Worm (Caenorhabditis elegans) whole organism, L3 larva: ENCODE results near the gene nphp-1.

Source experiments
- R02D3.7 ChIP-seq: fragments of 150-350 bp; optimal IDR thresholded peaks from 2 replicates; lab custom pipeline; 2014; ENCODE audit warnings: missing biosample characterization, missing genetic modification characterization
- ZK546.5 ChIP-seq: sonication (generic microtip); optimal IDR thresholded peaks from 2 replicates; lab custom pipeline; 2017; ENCODE audit warnings: missing biosample characterization, missing genetic modification characterization
- aly-2 ChIP-seq: fragments of 150-350 bp; optimal IDR thresholded peaks from 2 replicates; lab custom pipeline; 2014; ENCODE audit warnings: missing biosample characterization, missing genetic modification characterization
- ama-1 ChIP-seq: fragments of 150-350 bp; optimal IDR thresholded peaks from 2 replicates; lab custom pipeline; 2018
- ceh-16 ChIP-seq: sonication (generic microtip); optimal IDR thresholded peaks from 2 replicates; lab custom pipeline; 2017; ENCODE audit warnings: missing biosample characterization, missing genetic modification characterization
- ceh-28 ChIP-seq: fragments of 150-350 bp; optimal IDR thresholded peaks from 2 replicates; lab custom pipeline; 2014; ENCODE audit warnings: missing biosample characterization, missing genetic modification reagents, missing genetic modification characterization
- ceh-82 ChIP-seq: fragments of 150-350 bp; optimal IDR thresholded peaks from 2 replicates; lab custom pipeline; 2014; ENCODE audit warnings: missing biosample characterization, missing genetic modification characterization
- ceh-9 ChIP-seq: sonication (generic microtip); optimal IDR thresholded peaks from 2 replicates; lab custom pipeline; 2018; ENCODE audit warnings: missing biosample characterization, missing genetic modification characterization
- egl-27 ChIP-seq: sonication (generic microtip); optimal IDR thresholded peaks from 4 replicates; lab custom pipeline; 2017; ENCODE audit warnings: missing biosample characterization, missing genetic modification reagents, missing genetic modification characterization
- egl-5 ChIP-seq: fragments of 150-350 bp; optimal IDR thresholded peaks from 2 replicates; lab custom pipeline; 2017; ENCODE audit warnings: missing biosample characterization, missing genetic modification reagents, missing genetic modification characterization, inconsistent platforms
- elt-1 ChIP-seq: fragments of 150-350 bp; optimal IDR thresholded peaks from 2 replicates; lab custom pipeline; 2014; ENCODE audit warnings: missing biosample characterization, missing genetic modification characterization
- elt-2 ChIP-seq: sonication (generic microtip); optimal IDR thresholded peaks from 2 replicates; lab custom pipeline; 2016; ENCODE audit warnings: missing genetic modification reagents, mild to moderate bottlenecking, missing genetic modification characterization, missing compliant biosample characterization
- eor-1 ChIP-seq, 2 experiments: fragments of 150-350 bp; optimal IDR thresholded peaks; 2 replicates each; lab custom pipeline; 2014 to 2018; ENCODE audit warnings: missing biosample characterization in 2 of 2, missing genetic modification characterization in 2 of 2
- fkh-10 ChIP-seq: sonication (generic microtip); optimal IDR thresholded peaks from 2 replicates; lab custom pipeline; 2017; ENCODE audit warnings: missing biosample characterization, missing genetic modification reagents, missing genetic modification characterization
- fkh-2 ChIP-seq: fragments of 150-350 bp; optimal IDR thresholded peaks from 2 replicates; lab custom pipeline; 2014; ENCODE audit warnings: missing biosample characterization, missing genetic modification reagents, missing genetic modification characterization
- fos-1 ChIP-seq: fragments of 150-350 bp; optimal IDR thresholded peaks from 2 replicates; lab custom pipeline; 2014; ENCODE audit warnings: missing biosample characterization, missing genetic modification characterization
- hmg-11 ChIP-seq: sonication (generic microtip); optimal IDR thresholded peaks from 2 replicates; lab custom pipeline; 2016; ENCODE audit warnings: missing genetic modification characterization, missing compliant biosample characterization
- jun-1 ChIP-seq: fragments of 150-350 bp; optimal IDR thresholded peaks from 2 replicates; lab custom pipeline; 2014; ENCODE audit warnings: missing biosample characterization, missing genetic modification reagents, missing genetic modification characterization
- lin-15B ChIP-seq: fragments of 150-350 bp; optimal IDR thresholded peaks from 2 replicates; lab custom pipeline; 2014; ENCODE audit warnings: missing biosample characterization, missing genetic modification characterization
- lin-39 ChIP-seq: fragments of 150-350 bp; optimal IDR thresholded peaks from 2 replicates; lab custom pipeline; 2018; ENCODE audit warnings: missing biosample characterization, missing genetic modification reagents, missing genetic modification characterization
- lsy-12 ChIP-seq: sonication (generic microtip); optimal IDR thresholded peaks from 2 replicates; lab custom pipeline; 2016; ENCODE audit warnings: mild to moderate bottlenecking, missing genetic modification characterization, missing compliant biosample characterization
- mdl-1 ChIP-seq: fragments of 150-350 bp; optimal IDR thresholded peaks from 2 replicates; lab custom pipeline; 2014; ENCODE audit warnings: missing biosample characterization, missing genetic modification characterization
- mml-1 ChIP-seq: fragments of 150-350 bp; sonication (generic microtip); optimal IDR thresholded peaks from 3 replicates; lab custom pipeline; 2014; ENCODE audit warnings: missing biosample characterization, missing genetic modification characterization
- nfya-1 ChIP-seq: sonication (generic microtip); optimal IDR thresholded peaks from 2 replicates; lab custom pipeline; 2017; ENCODE audit warnings: missing genetic modification characterization, mild to moderate bottlenecking, missing compliant biosample characterization, antibody characterized with exemption, moderate library complexity; ENCODE audit not compliant: insufficient read depth
- nhr-11 ChIP-seq: fragments of 150-350 bp; optimal IDR thresholded peaks from 2 replicates; lab custom pipeline; 2014; ENCODE audit warnings: missing biosample characterization, missing genetic modification characterization
- nhr-12 ChIP-seq: fragments of 150-350 bp; optimal IDR thresholded peaks from 2 replicates; lab custom pipeline; 2014; ENCODE audit warnings: missing biosample characterization, missing genetic modification characterization
- nhr-237 ChIP-seq: fragments of 150-350 bp; optimal IDR thresholded peaks from 2 replicates; lab custom pipeline; 2014; ENCODE audit warnings: missing biosample characterization, missing genetic modification characterization
- nhr-25 ChIP-seq: sonication (generic microtip); optimal IDR thresholded peaks from 2 replicates; lab custom pipeline; 2017; ENCODE audit warnings: missing biosample characterization, missing genetic modification characterization
- nhr-28 ChIP-seq: fragments of 150-350 bp; optimal IDR thresholded peaks from 2 replicates; lab custom pipeline; 2014; ENCODE audit warnings: missing biosample characterization, missing genetic modification characterization
- nhr-43 ChIP-seq: sonication (generic microtip); optimal IDR thresholded peaks from 2 replicates; lab custom pipeline; 2016; ENCODE audit warnings: mild to moderate bottlenecking, missing genetic modification characterization, missing compliant biosample characterization; ENCODE audit not compliant: poor library complexity, severe bottlenecking
- nhr-67 ChIP-seq: fragments of 150-350 bp; optimal IDR thresholded peaks from 2 replicates; lab custom pipeline; 2014; ENCODE audit warnings: missing biosample characterization, missing genetic modification characterization
- nhr-76 ChIP-seq: fragments of 150-350 bp; sonication (generic microtip); optimal IDR thresholded peaks from 5 replicates; lab custom pipeline; 2014; ENCODE audit warnings: missing biosample characterization, missing genetic modification characterization
- nhr-77 ChIP-seq: fragments of 150-350 bp; optimal IDR thresholded peaks from 2 replicates; lab custom pipeline; 2014; ENCODE audit warnings: missing biosample characterization, missing genetic modification characterization
- pha-4 ChIP-seq: fragments of 150-350 bp; optimal IDR thresholded peaks from 2 replicates; lab custom pipeline; 2014; ENCODE audit warnings: missing biosample characterization, missing genetic modification reagents, missing genetic modification characterization
- pqm-1 ChIP-seq: fragments of 150-350 bp; optimal IDR thresholded peaks from 2 replicates; lab custom pipeline; 2017; ENCODE audit warnings: missing biosample characterization, missing genetic modification characterization, inconsistent platforms
- sea-2 ChIP-seq: fragments of 150-350 bp; sonication (generic microtip); optimal IDR thresholded peaks from 4 replicates; lab custom pipeline; 2014; ENCODE audit warnings: missing biosample characterization, missing genetic modification reagents, missing genetic modification characterization
- skn-1 ChIP-seq: fragments of 150-350 bp; optimal IDR thresholded peaks from 2 replicates; lab custom pipeline; 2014; ENCODE audit warnings: missing biosample characterization, missing genetic modification characterization
- snpc-4 ChIP-seq: fragments of 150-350 bp; optimal IDR thresholded peaks from 2 replicates; lab custom pipeline; 2014; ENCODE audit warnings: missing biosample characterization, missing genetic modification characterization
- unc-39 ChIP-seq: sonication (generic microtip); optimal IDR thresholded peaks from 4 replicates; lab custom pipeline; 2017; ENCODE audit warnings: missing biosample characterization, missing genetic modification characterization
- unc-62 ChIP-seq: fragments of 150-350 bp; sonication (generic microtip); optimal IDR thresholded peaks from 4 replicates; lab custom pipeline; 2014; ENCODE audit warnings: missing biosample characterization, missing genetic modification reagents, missing genetic modification characterization
- ztf-4 ChIP-seq: fragments of 150-350 bp; optimal IDR thresholded peaks from 2 replicates; lab custom pipeline; 2014; ENCODE audit warnings: missing biosample characterization, missing genetic modification characterization

Gene nphp-1

ce11 chrII:10654435-10654834 lies 2.4 kb upstream of the nphp-1 start:
- no peak for TF ChIP-seq fkh-2
- TF ChIP-seq nhr-76 (tag; lab: Kevin White, UChicago): no peak
- TF ChIP-seq nhr-28: no peak
- no peak for TF ChIP-seq unc-39 (tag; lab: Kevin White, UChicago)
- TF ChIP-seq nhr-25 (tag; lab: Kevin White, UChicago): no peak
- TF ChIP-seq nhr-43 (tag; lab: Kevin White, UChicago): no peak
- no peak for TF ChIP-seq nhr-77
- TF ChIP-seq nfya-1 (tag; lab: Kevin White, UChicago): no peak
- no peak for TF ChIP-seq ceh-16

DNA sequence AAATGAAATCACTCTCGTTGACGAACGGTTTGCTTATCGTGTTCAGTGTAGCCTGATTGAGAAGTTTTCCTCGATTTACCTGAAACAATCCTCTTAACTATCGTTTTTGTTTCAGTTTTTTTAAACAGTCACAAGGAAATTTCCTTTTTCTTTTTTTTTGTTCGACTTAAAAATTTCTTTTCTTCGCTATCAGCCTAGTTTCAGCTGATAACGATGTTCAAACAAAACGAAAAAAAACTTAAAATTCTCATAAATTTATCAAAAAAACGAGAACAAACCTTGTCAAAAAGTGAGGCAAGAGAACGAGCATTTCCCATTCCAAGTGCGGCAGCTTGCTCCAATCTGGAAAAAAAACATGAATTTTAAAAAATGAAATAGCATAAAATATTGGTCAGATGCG lies 1.5 kb upstream of the nphp-1 start:
- no peak for TF ChIP-seq nhr-67 (tag; lab: Kevin White, UChicago)
- TF ChIP-seq R02D3.7: no peak
- peak; percentile 66 for TF ChIP-seq elt-2 (tag; lab: Kevin White, UChicago)
- peak; percentile 33 for TF ChIP-seq pha-4
- peak; percentile 7 for TF ChIP-seq pqm-1 (tag; lab: Kevin White, UChicago)
- TF ChIP-seq, all 47 proteins: peak for 3

DNA sequence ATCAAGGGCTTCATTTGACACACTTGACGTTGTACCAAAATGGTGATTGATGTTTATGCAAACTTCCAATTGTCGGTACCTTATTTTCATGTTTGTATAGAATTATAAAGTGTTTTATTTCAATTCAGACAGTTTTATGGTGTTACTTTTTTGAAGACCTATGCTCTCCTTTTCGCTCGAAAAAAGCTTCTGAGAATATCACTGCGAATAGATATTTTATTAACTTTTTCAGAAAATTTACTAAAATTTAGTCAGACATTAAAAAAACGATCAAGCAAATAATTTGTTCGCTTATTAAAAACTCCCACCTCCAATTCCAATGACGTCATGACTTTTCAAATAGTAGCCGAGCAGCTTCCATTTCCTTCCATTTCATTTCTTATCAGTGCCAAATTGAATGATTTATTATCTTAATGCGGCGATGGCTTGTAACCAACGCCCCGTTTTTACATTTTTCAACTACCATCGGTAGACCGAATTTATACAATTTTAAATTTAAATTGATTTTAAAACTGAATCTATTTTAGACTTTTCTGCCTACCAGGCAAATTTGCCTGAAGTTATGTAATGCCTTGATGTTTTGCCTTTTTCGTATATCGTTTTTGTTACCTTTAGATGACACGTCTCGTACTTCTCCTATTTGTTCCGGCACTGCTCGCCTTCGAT lies 5.0 kb downstream of the nphp-1 start, which contains the start of gene M28.10:
TSS of gene M28.10 (plus strand) at position 616 of the 666 bp plus-strand sequence.
- TF ChIP-seq mdl-1 (tag; lab: Kevin White, UChicago): no peak
- TF ChIP-seq hmg-11 (tag; lab: Kevin White, UChicago): no peak
- no peak for TF ChIP-seq fkh-2
- no peak for TF ChIP-seq ceh-9
- TF ChIP-seq nhr-67 (tag; lab: Kevin White, UChicago): no peak
- TF ChIP-seq pqm-1 (tag; lab: Kevin White, UChicago): peak; percentile 12
- no peak for TF ChIP-seq egl-27 (tag; lab: Kevin White, UChicago)
- no peak for TF ChIP-seq ama-1 (lab: Kevin White, UChicago)
- no peak for TF ChIP-seq ceh-82
- no peak for TF ChIP-seq fkh-10 (GFP tag; lab: Kevin White, UChicago)
- TF ChIP-seq elt-2 (tag; lab: Kevin White, UChicago): peak; percentile 58
- TF ChIP-seq skn-1 (tag; lab: Kevin White, UChicago): no peak
- no peak for TF ChIP-seq snpc-4 (tag; lab: Kevin White, UChicago)

- no peak for TF ChIP-seq hmg-11 (tag; lab: Kevin White, UChicago)
- TF ChIP-seq mml-1 (tag; lab: Kevin White, UChicago): no peak
- TF ChIP-seq aly-2 (tag; lab: Kevin White, UChicago): no peak
- no peak for TF ChIP-seq ztf-4 (tag; lab: Kevin White, UChicago)
- no peak for TF ChIP-seq fos-1 (tag; lab: Kevin White, UChicago)
- no peak for TF ChIP-seq nhr-11 (tag; lab: Kevin White, UChicago)
- no peak for TF ChIP-seq ZK546.5 (tag; lab: Kevin White, UChicago)
- TF ChIP-seq nhr-43 (tag; lab: Kevin White, UChicago): no peak
- no peak for TF ChIP-seq lin-39 (tag; lab: Kevin White, UChicago)
- no peak for TF ChIP-seq fkh-10 (GFP tag; lab: Kevin White, UChicago)
- no peak for TF ChIP-seq pha-4
- TF ChIP-seq ceh-82: no peak
- no peak for TF ChIP-seq sea-2 (GFP tag; lab: Kevin White, UChicago)
- no peak for TF ChIP-seq nhr-12 (tag; lab: Kevin White, UChicago)
- TF ChIP-seq R02D3.7: no peak
- TF ChIP-seq elt-1 (tag; lab: Kevin White, UChicago): no peak
- no peak for TF ChIP-seq lin-15B (tag; lab: Kevin White, UChicago)
- TF ChIP-seq, all 47 proteins: peak for 0
These were observed 8.7 kb downstream of the nphp-1 start, which contains the start of gene M28.4 for ce11 chrII:10643403-10643802. TSS of gene M28.4 (plus strand) at chrII:10643703.

DNA sequence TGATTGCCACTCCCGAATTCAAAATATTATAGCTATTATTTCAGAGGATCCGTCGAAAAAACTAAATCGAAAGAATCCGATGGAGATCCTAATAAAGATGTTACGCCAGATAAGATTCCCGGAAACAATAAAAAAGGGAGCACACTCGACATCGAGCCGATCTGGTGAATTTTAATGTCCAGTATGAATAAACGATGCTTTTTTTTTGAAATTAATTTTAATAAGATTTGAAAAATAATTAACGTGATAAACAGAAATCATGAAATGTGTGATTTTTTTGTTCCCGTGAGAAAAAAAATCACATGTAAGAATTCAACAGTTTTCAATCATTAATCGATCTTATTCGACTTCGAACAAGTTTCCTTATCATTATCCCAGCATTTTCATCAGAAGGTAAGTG lies 12.9 kb downstream of the nphp-1 start, which contains the start of gene M28.9:
TSS of gene M28.9 (plus strand) at position 301 of the 400 bp plus-strand sequence.
- TF ChIP-seq nhr-77: no peak
- TF ChIP-seq lsy-12 (tag; lab: Kevin White, UChicago): no peak
- no peak for TF ChIP-seq ceh-28
- no peak for TF ChIP-seq nhr-25 (tag; lab: Kevin White, UChicago)
- no peak for TF ChIP-seq jun-1 (tag; lab: Kevin White, UChicago)
- TF ChIP-seq ztf-4 (tag; lab: Kevin White, UChicago): no peak
- TF ChIP-seq mml-1 (tag; lab: Kevin White, UChicago): no peak
- no peak for TF ChIP-seq ZK546.5 (tag; lab: Kevin White, UChicago)
- no peak for TF ChIP-seq nhr-237
- TF ChIP-seq fkh-2: no peak
- TF ChIP-seq nhr-28: no peak
- no peak for TF ChIP-seq lin-15B (tag; lab: Kevin White, UChicago)
- no peak for TF ChIP-seq nhr-67 (tag; lab: Kevin White, UChicago)
- no peak for TF ChIP-seq eor-1 (tag; optimal IDR thresholded peaks at IDR 0.05; lab: Kevin White, UChicago)
- TF ChIP-seq unc-62 (GFP tag; lab: Kevin White, UChicago): no peak
- no peak for TF ChIP-seq R02D3.7
- no peak for TF ChIP-seq egl-5
